Worm (Caenorhabditis elegans): ENCODE results near the gene him-14.
"Not testable (repeated sequence)": the region's sequence is repeated elsewhere in the genome, so short reads cannot be mapped to it uniquely, and the experiment has no call there.

him-14 gene

DNA sequence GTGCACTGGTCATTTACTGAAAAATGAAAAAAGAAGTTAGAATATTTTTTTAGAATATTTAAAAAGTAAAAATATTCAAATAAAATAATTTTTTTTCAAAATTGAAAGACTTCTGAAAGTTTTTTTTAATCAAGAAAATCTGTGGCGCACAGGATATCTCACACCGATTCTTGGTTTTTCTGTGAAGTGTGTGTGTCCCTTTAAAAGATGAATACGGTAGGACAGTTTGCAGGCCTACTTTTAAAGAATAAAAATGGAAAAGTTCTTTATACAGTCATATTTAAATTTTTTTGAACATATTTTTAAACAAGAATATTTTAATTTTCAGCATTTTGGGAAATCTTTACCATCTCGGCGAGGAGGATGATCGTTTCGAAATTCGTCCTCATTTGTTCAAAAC lies 28.8 kb upstream of the him-14 start, which contains the start of gene mct-5:
Gene mct-5, minus strand, starts transcription at position 16 of the 400 bp plus-strand sequence.
- TF ChIP-seq him-1 (tag; optimal IDR thresholded peaks at IDR 0.05) (no peak), W03F9.2 (tag; optimal IDR thresholded peaks at IDR 0.05) (no peak), dao-5 (tag; optimal IDR thresholded peaks at IDR 0.05) (no peak)

DNA sequence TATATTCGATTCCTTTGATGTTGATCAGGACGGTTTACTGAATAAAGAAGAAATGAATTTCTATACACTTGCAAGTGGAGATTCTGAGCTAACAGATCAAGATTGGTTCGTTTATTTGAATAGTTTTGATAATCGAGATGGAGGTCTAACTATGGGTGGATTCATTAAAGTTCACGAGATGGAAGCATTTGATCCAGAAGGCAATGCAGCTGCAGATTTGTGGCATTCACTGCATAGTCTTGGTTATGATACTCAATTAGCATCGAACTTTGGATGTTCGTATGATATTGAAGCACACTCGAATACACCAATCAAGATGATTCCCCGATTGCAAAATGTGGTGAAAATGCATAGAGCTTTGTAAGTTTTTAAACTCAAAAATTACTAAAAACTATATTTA lies 26.2 kb upstream of the him-14 start:
- TF ChIP-seq W03F9.2 (tag; optimal IDR thresholded peaks at IDR 0.05) (no peak), dao-5 (tag; optimal IDR thresholded peaks at IDR 0.05) (no peak), him-1 (tag; optimal IDR thresholded peaks at IDR 0.05) (no peak)

DNA sequence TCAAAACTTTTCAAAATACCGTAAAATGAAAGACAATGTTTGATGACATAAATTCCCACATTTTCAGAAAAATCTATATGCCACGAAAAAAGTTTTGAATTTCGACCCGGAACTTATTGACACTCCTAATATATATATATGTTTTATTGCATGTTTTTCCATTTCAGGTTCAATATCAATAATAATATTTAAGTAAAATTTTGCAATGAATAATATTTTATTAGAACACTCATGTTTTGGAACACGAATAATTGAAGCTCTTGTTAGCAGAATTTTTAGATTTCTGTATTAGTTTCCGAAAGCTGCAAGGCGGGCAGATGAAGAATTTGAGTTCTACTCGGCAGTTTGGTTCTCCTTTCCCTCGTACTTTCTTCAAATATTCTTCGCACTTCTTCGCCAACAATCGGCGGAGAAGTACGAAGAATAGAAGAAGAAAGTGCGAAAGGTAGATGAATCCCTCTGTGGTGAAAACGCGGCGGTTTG lies 23.6 kb upstream of the him-14 start, which contains the start of gene T02G5.3:
Gene T02G5.3, plus strand, starts transcription at position 51 of the 483 bp plus-strand sequence.
- TF ChIP-seq dao-5 (tag; optimal IDR thresholded peaks at IDR 0.05) (no peak), W03F9.2 (tag; optimal IDR thresholded peaks at IDR 0.05) (no peak), him-1 (tag; optimal IDR thresholded peaks at IDR 0.05) (no peak)

DNA sequence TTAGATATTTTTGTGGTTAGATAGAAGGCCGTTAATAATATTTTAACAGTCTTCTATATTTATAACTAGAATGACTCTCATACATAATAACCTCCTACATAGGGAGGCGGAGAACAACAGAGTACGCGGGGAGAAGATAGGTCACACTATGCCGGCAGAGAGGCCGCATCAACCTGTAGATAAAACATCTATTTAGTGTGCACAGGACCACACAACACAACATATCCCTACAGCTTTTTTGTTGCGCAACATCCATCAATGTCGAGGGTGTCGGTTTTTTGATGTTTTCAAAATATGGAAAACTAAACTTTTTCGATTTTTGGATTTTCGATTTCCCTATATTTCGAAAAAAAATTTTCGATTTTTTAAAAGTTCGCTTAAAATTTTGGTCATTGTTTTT lies 21.1 kb upstream of the him-14 start:
- TF ChIP-seq W03F9.2 (tag; optimal IDR thresholded peaks at IDR 0.05) (no peak), him-1 (tag; optimal IDR thresholded peaks at IDR 0.05) (no peak), dao-5 (tag; optimal IDR thresholded peaks at IDR 0.05) (no peak)

DNA sequence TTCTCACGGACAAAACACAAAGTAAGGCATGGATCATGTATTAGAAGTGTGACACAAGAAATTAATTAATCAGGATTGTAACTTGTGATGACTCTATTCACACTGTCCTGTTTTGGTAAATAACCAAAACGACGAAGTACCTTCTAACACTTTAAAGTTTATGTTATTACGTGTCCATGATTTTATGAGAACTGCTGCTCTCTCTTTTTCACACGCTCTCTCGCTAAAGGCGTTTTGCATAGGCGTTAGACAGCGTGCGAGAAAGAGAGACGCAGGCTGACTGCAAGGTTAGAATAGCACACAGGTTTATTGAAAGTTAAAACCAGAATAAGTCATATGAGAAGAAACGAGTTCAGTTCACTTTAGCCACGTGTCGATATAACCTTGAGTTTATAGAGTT lies 20.3 kb upstream of the him-14 start:
- TF ChIP-seq W03F9.2 (tag; optimal IDR thresholded peaks at IDR 0.05) (no peak), dao-5 (tag; optimal IDR thresholded peaks at IDR 0.05) (no peak), him-1 (tag; optimal IDR thresholded peaks at IDR 0.05) (no peak)

DNA sequence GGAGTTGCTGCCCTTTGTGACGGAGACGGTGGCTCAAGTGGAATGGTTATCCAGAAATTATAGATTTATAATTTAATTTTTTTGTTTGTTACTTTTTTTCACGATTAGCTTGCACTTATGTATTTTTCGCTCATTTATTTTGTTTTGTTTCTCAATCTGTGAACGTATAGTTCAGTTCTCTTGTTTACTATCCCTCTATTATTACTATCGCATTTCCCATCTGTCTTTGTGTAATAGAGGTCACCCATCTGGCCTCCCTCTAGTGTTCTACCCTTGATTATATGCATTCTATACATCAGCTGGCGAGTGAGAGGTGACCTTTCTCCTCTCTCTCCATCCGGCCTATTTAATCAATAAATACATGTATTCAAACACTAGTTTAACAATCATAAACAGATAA lies 14.3 kb upstream of the him-14 start, which contains the start of the genes T02G5.14 and T02G5.15:
Gene T02G5.14, plus strand, starts transcription at position 301 of the 400 bp plus-strand sequence.
Gene T02G5.15, plus strand, starts transcription at position 301 of the 400 bp plus-strand sequence.
- not testable (repeated sequence) for TF ChIP-seq dao-5, him-1, W03F9.2 (tag; optimal IDR thresholded peaks at IDR 0.05)

DNA sequence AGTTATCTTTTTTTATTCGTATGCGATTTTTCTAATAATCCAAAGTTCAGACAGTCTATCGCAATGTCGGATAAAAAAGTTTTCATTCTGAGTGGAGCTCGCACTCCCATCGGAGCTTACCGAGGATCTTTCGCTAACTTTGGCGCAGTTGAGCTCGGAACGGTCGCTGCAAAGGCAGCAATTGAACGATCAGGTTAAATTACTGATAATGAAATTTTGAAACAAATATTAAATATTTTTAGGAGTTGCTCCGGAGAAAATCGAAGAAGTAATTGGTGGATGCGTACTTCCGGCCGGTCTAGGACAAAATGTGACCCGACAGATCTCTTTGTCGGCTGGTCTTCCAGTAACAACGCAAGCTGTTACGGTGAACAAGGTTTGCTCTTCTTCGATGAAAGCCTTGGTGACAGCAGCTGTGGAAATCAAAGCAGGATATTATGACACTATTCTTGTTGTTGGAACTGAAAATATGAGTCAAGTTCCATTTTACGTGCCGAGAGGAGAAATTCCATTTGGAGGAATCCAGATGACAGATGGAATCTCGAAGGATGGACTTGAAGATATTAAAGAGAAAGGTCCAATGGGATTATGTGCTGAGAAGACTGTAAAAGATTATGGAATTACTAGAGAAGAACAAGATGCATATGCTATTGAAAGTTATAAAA lies 5.9 kb upstream of the him-14 start, which contains the start of gene T02G5.7:
Gene T02G5.7, plus strand, starts transcription at position 51 of the 665 bp plus-strand sequence.
- TF ChIP-seq dao-5 (tag; optimal IDR thresholded peaks at IDR 0.05) (no peak), W03F9.2 (tag; optimal IDR thresholded peaks at IDR 0.05) (no peak), him-1 (tag; optimal IDR thresholded peaks at IDR 0.05) (no peak)

DNA sequence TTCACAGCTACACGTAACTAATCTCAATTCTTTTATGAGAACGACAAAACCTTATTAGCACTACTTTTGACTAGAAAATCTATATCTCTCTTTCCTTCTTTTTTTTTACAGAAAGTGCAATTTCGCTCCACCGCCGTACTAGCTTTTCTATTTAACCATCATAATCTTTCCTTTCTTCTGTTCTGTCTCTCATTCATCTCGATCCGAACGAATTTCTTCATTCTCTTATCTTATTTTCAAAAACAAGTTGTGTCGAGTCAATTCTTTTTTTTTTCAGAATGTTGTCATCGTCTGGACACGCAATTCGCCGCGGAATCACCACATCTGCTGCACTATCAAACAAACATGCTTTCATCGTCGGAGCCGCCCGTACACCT lies 3.8 kb upstream of the him-14 start, which contains the start of gene kat-1:
Gene kat-1, plus strand, starts transcription at position 278 of the 377 bp plus-strand sequence.
- TF ChIP-seq dao-5 (tag; optimal IDR thresholded peaks at IDR 0.05) (no peak), W03F9.2 (tag; optimal IDR thresholded peaks at IDR 0.05) (no peak)

DNA sequence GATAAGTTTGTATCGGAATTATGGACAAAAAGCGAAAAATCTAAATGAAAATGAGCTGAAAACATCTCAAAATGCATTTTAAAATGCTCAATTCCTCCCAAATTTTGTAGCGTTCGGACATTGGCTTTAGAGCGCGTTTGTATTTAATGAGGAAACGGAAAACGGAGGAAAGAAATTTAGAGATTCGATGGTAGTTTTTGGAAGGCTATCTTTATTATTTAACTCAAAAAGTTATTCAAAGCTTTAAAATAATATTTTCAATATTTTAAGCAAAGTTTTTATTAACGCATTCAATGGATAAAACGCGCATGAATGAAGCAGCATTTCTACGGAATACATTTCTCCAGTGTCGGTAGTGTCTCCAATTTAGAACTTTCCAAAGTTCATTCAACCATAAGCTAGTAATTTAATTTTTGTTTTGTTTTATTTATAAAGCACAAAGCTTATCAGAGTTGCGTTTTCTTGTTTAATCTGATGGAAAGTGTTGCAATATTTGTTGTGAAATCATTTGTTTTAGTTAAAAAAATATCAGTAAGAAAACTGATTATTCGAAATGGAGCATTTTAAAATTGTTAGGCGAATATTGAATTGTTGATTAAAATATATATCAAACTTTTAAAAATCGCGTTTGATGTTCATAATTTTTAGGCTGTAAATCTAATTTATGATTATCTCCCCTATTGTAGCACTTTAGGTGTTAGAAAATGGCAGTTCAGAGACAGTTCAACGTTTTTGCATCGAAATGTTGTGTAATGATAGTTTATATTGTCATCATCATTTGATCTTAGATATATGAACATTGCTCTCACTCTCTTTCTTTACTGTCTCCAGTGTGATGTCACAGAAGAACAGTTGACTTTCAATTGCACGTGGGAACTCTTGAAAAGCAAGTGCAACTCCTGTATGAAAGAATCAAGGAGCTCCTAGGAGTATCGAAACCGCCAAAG lies 3.1 kb upstream of the him-14 start:
- TF ChIP-seq him-1 (tag; optimal IDR thresholded peaks at IDR 0.05) (peak; percentile 11), W03F9.2 (tag; optimal IDR thresholded peaks at IDR 0.05) (peak; percentile 58), dao-5 (tag; optimal IDR thresholded peaks at IDR 0.05) (no peak)

DNA sequence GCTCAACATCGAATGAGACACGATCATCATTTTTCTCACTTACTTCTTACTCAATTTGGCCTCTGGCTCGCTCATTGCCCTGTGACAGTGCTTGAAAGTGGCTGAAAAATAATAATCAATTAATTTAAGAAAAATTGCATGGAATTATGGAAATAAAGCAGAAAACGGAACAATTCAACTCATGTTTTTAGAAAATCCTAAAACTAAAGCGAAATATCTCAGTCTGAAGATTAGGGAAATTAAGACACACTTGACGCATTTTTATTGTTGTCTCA lies 2.5 kb upstream of the him-14 start, which contains the start of gene kars-1:
Gene kars-1, minus strand, starts transcription at position 101 of the 275 bp plus-strand sequence.
- TF ChIP-seq dao-5 (tag; optimal IDR thresholded peaks at IDR 0.05), result no peak
- TF ChIP-seq him-1 (tag; optimal IDR thresholded peaks at IDR 0.05), result no peak
- no peak for TF ChIP-seq W03F9.2 (tag; optimal IDR thresholded peaks at IDR 0.05)

DNA sequence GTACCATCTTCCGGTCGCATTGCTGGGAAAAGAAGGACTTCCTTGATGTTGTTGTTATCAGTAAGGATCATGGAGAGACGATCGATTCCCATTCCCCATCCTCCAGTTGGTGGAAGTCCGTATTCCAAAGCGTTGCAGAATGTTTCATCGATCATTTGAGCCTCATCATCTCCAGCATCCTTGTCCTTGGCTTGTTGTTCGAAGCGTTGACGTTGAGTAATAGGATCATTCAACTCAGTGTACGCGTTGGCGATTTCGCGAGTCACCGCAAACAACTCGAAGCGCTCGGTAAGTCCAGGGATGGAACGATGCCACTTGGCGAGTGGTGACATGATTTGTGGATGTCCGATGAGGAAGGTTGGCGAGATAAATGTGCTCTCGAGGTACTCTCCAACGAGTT lies 668 bp upstream of the him-14 start:
- TF ChIP-seq W03F9.2 (tag; optimal IDR thresholded peaks at IDR 0.05), result no peak
- TF ChIP-seq him-1 (tag; optimal IDR thresholded peaks at IDR 0.05), result no peak
- TF ChIP-seq dao-5 (tag; optimal IDR thresholded peaks at IDR 0.05), result no peak

DNA sequence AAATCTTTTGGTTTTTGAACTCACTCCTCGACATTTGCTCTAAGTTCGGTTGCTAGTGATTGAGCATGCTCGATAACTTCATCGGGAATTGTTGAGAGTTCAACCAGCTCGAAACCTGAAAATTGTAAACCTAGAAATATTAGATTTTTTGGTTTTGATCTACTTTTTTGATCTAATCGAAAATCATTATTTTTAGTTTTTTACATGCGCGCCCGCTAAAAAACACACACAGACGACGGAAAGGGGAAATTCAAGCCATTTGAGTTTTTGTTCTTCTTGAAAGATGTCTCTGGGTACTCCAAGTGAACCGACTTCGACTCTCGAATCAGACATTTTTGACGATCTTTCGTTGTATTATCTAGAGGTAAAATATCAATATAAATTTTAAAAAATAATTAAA lies 4.4 kb downstream of the him-14 start, which contains the start of gene nos-2:
Gene nos-2, plus strand, starts transcription at position 228 of the 400 bp plus-strand sequence.
- TF ChIP-seq dao-5 (tag; optimal IDR thresholded peaks at IDR 0.05) (no peak), him-1 (tag; optimal IDR thresholded peaks at IDR 0.05) (no peak), W03F9.2 (tag; optimal IDR thresholded peaks at IDR 0.05) (no peak)

DNA sequence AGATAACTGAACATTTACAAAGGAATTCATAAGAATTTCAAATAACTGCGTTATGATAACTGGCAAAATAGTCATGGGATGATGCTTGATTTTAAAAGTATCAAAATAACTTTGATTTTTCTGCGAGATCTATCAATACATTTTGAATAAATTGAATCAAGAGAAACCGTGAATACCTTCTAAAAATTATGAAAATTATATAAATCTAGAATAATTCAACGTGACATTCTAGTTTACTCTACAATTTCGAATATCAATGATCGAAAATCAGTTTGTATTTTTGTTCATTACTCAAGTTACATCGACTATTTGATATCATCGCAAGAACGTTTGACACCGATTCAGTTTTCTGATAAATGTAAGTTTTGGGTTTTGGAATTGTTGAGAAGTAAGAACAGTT lies 8.0 kb downstream of the him-14 start, which contains the start of gene acs-6:
Gene acs-6, plus strand, starts transcription at position 301 of the 400 bp plus-strand sequence.
- no peak for TF ChIP-seq dao-5 (tag; optimal IDR thresholded peaks at IDR 0.05)
- TF ChIP-seq W03F9.2 (tag; optimal IDR thresholded peaks at IDR 0.05), result no peak
- TF ChIP-seq him-1 (tag; optimal IDR thresholded peaks at IDR 0.05), result no peak
